Worm (Caenorhabditis elegans): ENCODE measurements around the gene Y105C5B.18.

Gene Y105C5B.18

DNA sequence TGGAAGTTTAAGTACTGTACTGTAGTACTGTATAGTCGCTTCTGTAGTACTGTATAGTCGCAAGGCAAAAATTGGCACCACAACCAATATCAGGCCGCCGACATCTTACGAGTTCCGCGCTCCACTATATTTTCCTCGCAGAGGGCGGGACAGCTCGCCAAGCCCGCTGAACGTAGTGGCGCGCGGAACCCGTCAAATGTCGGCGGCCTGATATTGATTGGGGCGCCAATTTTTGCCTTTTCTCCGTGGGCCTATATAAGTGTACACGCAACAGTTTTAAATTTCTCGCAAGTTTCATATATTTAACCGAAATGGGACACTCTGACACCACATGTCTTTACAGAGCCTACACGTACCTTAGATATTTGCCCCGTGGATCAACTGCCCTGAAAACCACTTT, 14.4 kb upstream of the Y105C5B.18 start:
- TF ChIP-seq lin-39 (tag; optimal IDR thresholded peaks at IDR 0.05): no peak
- no peak for TF ChIP-seq nhr-77 (tag; optimal IDR thresholded peaks at IDR 0.05)
- TF ChIP-seq ceh-82 (tag; optimal IDR thresholded peaks at IDR 0.05): no peak
- no peak for TF ChIP-seq ZK546.5 (tag; optimal IDR thresholded peaks at IDR 0.05)
- TF ChIP-seq mbf-1 (tag; optimal IDR thresholded peaks at IDR 0.05): no peak
- TF ChIP-seq ztf-1 (GFP tag; conservative IDR thresholded peaks at IDR 0.05): no peak
- no peak for TF ChIP-seq unc-55 (GFP tag; optimal IDR thresholded peaks at IDR 0.05)
- no peak for TF ChIP-seq lin-11 (tag; optimal IDR thresholded peaks at IDR 0.05)
- TF ChIP-seq nhr-237 (tag; optimal IDR thresholded peaks at IDR 0.05): no peak
- TF ChIP-seq mdl-1 (tag; optimal IDR thresholded peaks at IDR 0.05): no peak
- TF ChIP-seq Y55F3AM.14 (GFP tag; optimal IDR thresholded peaks at IDR 0.05): no peak

DNA sequence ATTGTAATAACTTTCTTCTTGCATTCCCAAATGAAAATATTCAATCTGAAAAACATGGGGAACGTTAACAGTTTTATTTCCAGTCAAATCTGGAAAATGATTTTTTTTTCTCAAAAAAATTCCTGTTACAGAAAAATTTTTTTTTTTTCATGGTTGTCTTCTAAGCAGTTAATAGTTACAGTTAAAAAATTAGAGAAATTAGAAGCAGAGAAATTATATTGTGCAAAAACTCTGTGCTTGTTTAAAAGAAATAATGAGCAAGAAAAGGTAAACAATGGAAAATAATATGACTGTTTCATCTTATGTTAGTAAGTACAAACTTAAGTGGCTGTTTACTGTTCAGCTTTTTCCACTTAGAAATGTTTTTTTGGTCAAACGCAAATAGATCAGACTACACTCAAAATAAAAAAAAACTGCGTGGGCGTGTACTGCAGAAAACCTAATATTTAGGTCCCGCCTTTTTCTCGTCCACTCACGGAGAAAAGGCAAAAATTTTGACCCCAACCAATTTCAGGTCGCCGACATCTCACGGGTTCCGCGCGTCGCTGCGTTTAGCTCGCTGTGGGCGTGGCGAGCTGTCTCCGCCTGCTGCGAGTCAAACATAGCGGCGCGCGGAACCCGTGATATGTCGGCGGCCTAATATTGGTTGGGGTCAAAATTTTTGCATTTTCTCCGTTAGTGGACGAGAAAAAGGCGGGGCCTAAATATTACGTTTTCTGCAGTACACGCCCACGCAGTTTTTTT, 13.4 kb upstream of the Y105C5B.18 start, which contains the start of gene ifas-3:
ifas-3 (minus strand) TSS at position 51 of the 744 bp plus-strand sequence.
- no peak for TF ChIP-seq ZK546.5 (tag; optimal IDR thresholded peaks at IDR 0.05)
- TF ChIP-seq R02D3.7 (tag; optimal IDR thresholded peaks at IDR 0.05): no peak
- TF ChIP-seq nhr-129 (tag; optimal IDR thresholded peaks at IDR 0.05): no peak
- no peak for TF ChIP-seq nhr-237 (tag; optimal IDR thresholded peaks at IDR 0.05)
- TF ChIP-seq dmd-4 (tag; optimal IDR thresholded peaks at IDR 0.05): no peak
- no peak for TF ChIP-seq nhr-12 (tag; optimal IDR thresholded peaks at IDR 0.05)
- TF ChIP-seq peb-1 (tag; optimal IDR thresholded peaks at IDR 0.05): no peak
- TF ChIP-seq F13H6.1 (tag; optimal IDR thresholded peaks at IDR 0.05): no peak

DNA sequence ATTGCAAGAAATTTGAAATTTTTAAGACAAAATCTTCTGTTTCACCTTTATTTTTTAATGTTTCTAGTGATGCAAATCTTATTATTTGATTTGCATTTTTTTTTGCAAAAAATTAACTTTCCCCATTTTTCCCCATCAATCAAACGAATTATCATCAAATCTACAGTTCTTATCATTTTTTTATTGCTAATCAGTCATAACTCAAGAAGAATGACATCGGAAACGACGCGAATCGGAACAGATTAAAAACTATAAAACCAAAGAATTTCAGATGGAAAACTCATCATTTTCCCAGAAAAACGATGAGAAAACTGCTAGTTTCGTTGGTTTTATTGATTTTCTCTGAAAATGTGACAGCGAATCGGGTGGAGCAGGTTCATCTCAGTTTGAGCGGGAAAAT, 12.8 kb upstream of the Y105C5B.18 start, which contains the start of gene Y105C5B.15:
Y105C5B.15 (plus strand) TSS at position 297 of the 400 bp plus-strand sequence.
- TF ChIP-seq fos-1 (tag; optimal IDR thresholded peaks at IDR 0.05): peak; percentile 67
- no peak for TF ChIP-seq lsy-2 (tag; optimal IDR thresholded peaks at IDR 0.05)

DNA sequence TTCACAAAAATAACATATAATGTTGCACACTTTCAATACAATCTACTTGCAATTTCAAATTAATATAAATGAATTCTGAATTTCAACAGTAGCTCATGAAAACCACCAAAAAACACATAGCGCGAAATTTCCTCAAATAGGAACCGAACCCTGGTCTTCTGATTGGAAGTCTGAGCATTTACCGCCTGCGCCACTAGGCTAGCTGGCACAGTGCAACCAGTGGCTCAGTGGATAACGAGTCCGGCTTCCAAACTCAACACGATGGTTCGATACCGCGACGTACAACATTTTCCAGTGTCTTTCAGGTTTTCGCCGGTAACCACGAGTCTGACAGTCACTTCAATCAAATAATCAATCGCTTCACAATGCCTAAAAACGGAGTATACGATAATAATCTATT, 10.7 kb upstream of the Y105C5B.18 start:
- TF ChIP-seq dmd-4 (tag; optimal IDR thresholded peaks at IDR 0.05): no peak
- TF ChIP-seq ceh-82 (tag; optimal IDR thresholded peaks at IDR 0.05): no peak
- TF ChIP-seq nhr-21 (tag; optimal IDR thresholded peaks at IDR 0.05): no peak
- no peak for TF ChIP-seq Y55F3AM.14 (GFP tag; optimal IDR thresholded peaks at IDR 0.05)

DNA sequence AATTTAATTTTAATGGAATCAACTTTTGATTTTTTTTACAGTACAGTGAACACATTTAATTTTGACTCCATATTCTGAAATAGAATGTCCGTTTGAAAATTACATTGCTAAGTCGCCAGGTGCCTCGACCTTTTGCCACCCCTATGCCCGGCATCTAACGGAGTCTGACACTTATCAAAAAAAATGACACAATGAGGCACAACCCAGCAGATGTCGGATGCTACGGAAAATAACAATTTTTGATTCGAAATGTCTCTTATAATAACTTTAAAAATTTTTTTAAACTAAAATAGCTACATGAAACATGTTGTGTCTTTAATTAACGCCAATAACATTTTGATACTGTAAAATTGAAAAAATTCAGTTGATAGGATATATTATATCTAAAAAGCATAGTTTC, 9.1 kb upstream of the Y105C5B.18 start:
- TF ChIP-seq unc-62 (GFP tag; optimal IDR thresholded peaks at IDR 0.05): no peak
- TF ChIP-seq mbf-1 (tag; optimal IDR thresholded peaks at IDR 0.05): no peak
- TF ChIP-seq unc-39 (tag; optimal IDR thresholded peaks at IDR 0.05): no peak
- no peak for TF ChIP-seq nhr-6 (tag; optimal IDR thresholded peaks at IDR 0.05)
- TF ChIP-seq R02D3.7 (tag; optimal IDR thresholded peaks at IDR 0.05): no peak
- no peak for TF ChIP-seq nhr-11 (tag; optimal IDR thresholded peaks at IDR 0.05)
- TF ChIP-seq elt-1 (tag; optimal IDR thresholded peaks at IDR 0.05): no peak
- TF ChIP-seq nhr-25 (tag; optimal IDR thresholded peaks at IDR 0.05): no peak

DNA sequence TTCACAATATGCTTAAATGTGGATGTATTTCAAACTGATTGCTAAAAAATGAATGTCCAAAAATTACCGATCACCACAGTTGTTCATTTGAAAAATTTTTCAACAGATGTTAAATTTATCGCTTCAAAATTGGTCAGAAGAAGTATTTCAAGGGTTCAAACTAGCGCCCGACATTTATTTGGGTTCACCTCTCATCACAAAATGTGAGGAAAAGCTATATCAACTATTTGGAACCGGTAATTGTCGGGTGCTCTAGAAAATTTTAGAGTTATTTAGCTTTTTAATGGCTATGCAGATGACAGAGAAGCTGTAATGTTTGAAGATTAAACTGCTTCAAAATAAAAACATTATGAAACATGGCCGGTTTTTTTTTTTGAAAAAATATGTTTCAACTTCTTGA, 3.3 kb upstream of the Y105C5B.18 start:
- TF ChIP-seq nhr-12 (tag; optimal IDR thresholded peaks at IDR 0.05): no peak
- TF ChIP-seq nhr-23 (tag; optimal IDR thresholded peaks at IDR 0.05): no peak
- TF ChIP-seq Y55F3AM.14 (GFP tag; optimal IDR thresholded peaks at IDR 0.05): no peak
- TF ChIP-seq gmeb-1 (tag; optimal IDR thresholded peaks at IDR 0.05): no peak
- TF ChIP-seq skn-1 (tag; optimal IDR thresholded peaks at IDR 0.05): no peak

DNA sequence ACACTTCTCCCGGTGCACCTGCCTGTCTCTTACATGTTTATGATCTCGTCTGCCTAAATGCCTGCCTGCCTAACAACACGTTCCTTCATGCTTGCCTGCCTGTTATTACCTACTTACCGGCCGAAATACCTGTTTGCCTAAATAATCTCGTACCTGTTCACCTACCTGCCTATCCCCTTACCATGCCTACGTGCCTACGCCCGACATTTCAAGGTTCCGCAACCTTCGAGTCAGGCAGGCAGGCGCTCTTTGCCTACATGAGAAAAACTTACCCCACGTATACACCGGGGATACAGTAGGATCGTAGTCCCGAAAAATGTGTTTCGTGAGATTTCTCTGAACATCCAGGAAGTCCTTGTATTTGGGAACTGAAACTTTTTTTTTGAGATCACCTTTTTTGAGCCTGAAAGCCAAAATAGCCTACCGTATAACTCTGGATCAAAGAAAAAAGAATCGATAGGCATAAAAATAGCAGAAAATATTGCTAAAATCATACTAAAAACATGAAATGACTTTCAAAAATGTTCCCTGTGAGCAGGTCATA, 2.1 kb upstream of the Y105C5B.18 start, which contains the start of gene lgc-19:
lgc-19 (minus strand) TSS at position 494 of the 544 bp plus-strand sequence.
- TF ChIP-seq snpc-4 (tag; optimal IDR thresholded peaks at IDR 0.05) (no peak), sma-9 (GFP tag; optimal IDR thresholded peaks at IDR 0.05) (no peak), sma-9 (tag; optimal IDR thresholded peaks at IDR 0.05) (no peak), ama-1 (optimal IDR thresholded peaks at IDR 0.05) (no peak)
